Worm (Caenorhabditis elegans) whole organism, midembryonic: ENCODE measurements around the gene phf-34.

Source experiments
- med-1 ChIP-seq: sonication (generic microtip); optimal IDR thresholded peaks from 2 replicates; lab custom pipeline; 2017; ENCODE audit warnings: missing genetic modification characterization, mild to moderate bottlenecking, missing compliant biosample characterization, antibody characterized with exemption, missing genetic modification reagents; ENCODE audit not compliant: insufficient read depth
- ref-1 ChIP-seq: fragments of 200-800 bp; sonication (Bioruptor generic); conservative IDR thresholded peaks from 2 replicates; pipeline ENCODE4 v1.3.6; 2022; ENCODE audit warnings: missing genetic modification reagents, missing genetic modification characterization, missing compliant biosample characterization
- ztf-23 ChIP-seq: fragments of 200-800 bp; sonication (Bioruptor generic); IDR thresholded peaks from 2 replicates; pipeline ENCODE4 v1.3.6; 2022; ENCODE audit warnings: missing genetic modification reagents, missing genetic modification characterization, missing compliant biosample characterization
- ztf-29 ChIP-seq: fragments of 200-800 bp; sonication (Bioruptor generic); IDR thresholded peaks from 2 replicates; pipeline ENCODE4 v1.3.6; 2022; ENCODE audit warnings: missing genetic modification reagents, missing genetic modification characterization, missing compliant biosample characterization

ce11 chrX:9940524-9940923 lies 41.2 kb upstream of the phf-34 start:
- no peak for TF ChIP-seq ztf-29 (GFP tag; lab: Robert Waterston, UW)
- no peak for TF ChIP-seq ztf-23
- TF ChIP-seq ref-1 (GFP tag; lab: Robert Waterston, UW) = no peak
- no peak for TF ChIP-seq med-1 (GFP tag; lab: Kevin White, UChicago)
